Fruit fly (Drosophila melanogaster) whole organism, embryonic: ENCODE measurements around the gene CG10226.

ENCODE experiments used
- Ada2b ChIP-seq: fragments of 200-800 bp; sonication (Bioruptor generic); IDR thresholded peaks from 2 replicates; pipeline ENCODE4 v1.3.6; 2022; ENCODE audit warnings: missing biosample characterization, missing genetic modification characterization
- Asciz ChIP-seq: fragments of 200-800 bp; sonication (Bioruptor generic); optimal IDR thresholded peaks from 2 replicates; lab custom pipeline; 2017; ENCODE audit warnings: missing biosample characterization, mild to moderate bottlenecking, missing genetic modification characterization, missing genetic modification reagents
- B-H1 ChIP-seq: fragments of 200-800 bp; sonication (Bioruptor generic); IDR thresholded peaks from 3 replicates; pipeline ENCODE4 v1.3.6; 2022; ENCODE audit warnings: missing biosample characterization, missing genetic modification characterization
- Bdp1 ChIP-seq: fragments of 200-800 bp; sonication (Bioruptor generic); optimal IDR thresholded peaks from 3 replicates; lab custom pipeline; 2016; ENCODE audit warnings: missing biosample characterization, missing genetic modification characterization
- CG11247 ChIP-seq: fragments of 200-800 bp; sonication (Bioruptor generic); IDR thresholded peaks from 2 replicates; pipeline ENCODE4 v1.3.6; 2022; ENCODE audit warnings: missing biosample characterization, missing genetic modification characterization
- CG13775 ChIP-seq: fragments of 200-800 bp; sonication (Bioruptor generic); optimal IDR thresholded peaks from 3 replicates; lab custom pipeline; 2017; ENCODE audit warnings: missing biosample characterization, mild to moderate bottlenecking, missing genetic modification characterization
- CG13894 ChIP-seq: fragments of 200-800 bp; sonication (Bioruptor generic); optimal IDR thresholded peaks from 3 replicates; lab custom pipeline; 2018; ENCODE audit warnings: missing biosample characterization, mild to moderate bottlenecking, missing genetic modification characterization, moderate library complexity
- CG15514 ChIP-seq: fragments of 200-800 bp; sonication (Bioruptor generic); optimal IDR thresholded peaks from 3 replicates; lab custom pipeline; 2017; ENCODE audit warnings: missing biosample characterization, missing genetic modification characterization, mild to moderate bottlenecking, moderate library complexity, missing genetic modification reagents
- CG2875 ChIP-seq: fragments of 200-800 bp; sonication (Bioruptor generic); optimal IDR thresholded peaks from 2 replicates; lab custom pipeline; 2017; ENCODE audit warnings: missing biosample characterization, mild to moderate bottlenecking, missing genetic modification characterization, missing genetic modification reagents
- CG3065 ChIP-seq: fragments of 200-800 bp; sonication (Bioruptor generic); optimal IDR thresholded peaks from 2 replicates; lab custom pipeline; 2016; ENCODE audit warnings: missing biosample characterization, missing genetic modification characterization
- CG32767 ChIP-seq: fragments of 200-800 bp; sonication (Bioruptor generic); IDR thresholded peaks from 2 replicates; pipeline ENCODE4 v1.3.6; 2022; ENCODE audit warnings: missing biosample characterization, missing genetic modification characterization
- CG4617 ChIP-seq: fragments of 200-800 bp; sonication (Bioruptor generic); optimal IDR thresholded peaks from 3 replicates; lab custom pipeline; 2016; ENCODE audit warnings: missing biosample characterization, missing genetic modification characterization, borderline replicate concordance
- CG6813 ChIP-seq: fragments of 200-800 bp; sonication (Bioruptor generic); optimal IDR thresholded peaks from 2 replicates; lab custom pipeline; 2017; ENCODE audit warnings: missing biosample characterization, missing genetic modification characterization, mild to moderate bottlenecking, moderate library complexity, missing genetic modification reagents
- CG9437 ChIP-seq: fragments of 200-800 bp; sonication (Bioruptor generic); optimal IDR thresholded peaks from 2 replicates; lab custom pipeline; 2018; ENCODE audit warnings: missing biosample characterization, mild to moderate bottlenecking, missing genetic modification characterization
- CG9727 ChIP-seq: fragments of 200-800 bp; sonication (Bioruptor generic); optimal IDR thresholded peaks from 3 replicates; lab custom pipeline; 2017; ENCODE audit warnings: missing biosample characterization, mild to moderate bottlenecking, missing genetic modification characterization
- CkIIα-i1 ChIP-seq: fragments of 200-800 bp; sonication (Bioruptor generic); IDR thresholded peaks from 2 replicates; pipeline ENCODE4 v1.3.6; 2022; ENCODE audit warnings: missing biosample characterization, missing genetic modification characterization
- Dek ChIP-seq: fragments of 200-800 bp; sonication (Bioruptor generic); optimal IDR thresholded peaks from 3 replicates; lab custom pipeline; 2019; ENCODE audit warnings: missing biosample characterization, mild to moderate bottlenecking, missing genetic modification characterization, moderate library complexity
- Dfd ChIP-seq, 2 experiments: fragments of >200 bp; optimal IDR thresholded peaks; 2 replicates each; lab custom pipeline; 2017; ENCODE audit warnings: missing biosample characterization in 2 of 2, missing genetic modification characterization in 2 of 2
- Fer1 ChIP-seq: fragments of 200-800 bp; sonication (Bioruptor generic); optimal IDR thresholded peaks from 2 replicates; lab custom pipeline; 2017; ENCODE audit warnings: missing biosample characterization, mild to moderate bottlenecking, missing genetic modification characterization
- Fer3 ChIP-seq: fragments of 200-800 bp; sonication (Bioruptor generic); optimal IDR thresholded peaks from 2 replicates; lab custom pipeline; 2018; ENCODE audit warnings: missing biosample characterization, mild to moderate bottlenecking, missing genetic modification characterization, moderate library complexity
- GATAe ChIP-seq: fragments of 200-800 bp; sonication (Bioruptor generic); conservative IDR thresholded peaks from 2 replicates; pipeline ENCODE4 v1.3.6; 2022; ENCODE audit warnings: missing biosample characterization, missing genetic modification characterization
- Gug ChIP-seq: fragments of 200-800 bp; sonication (Bioruptor generic); IDR thresholded peaks from 4 replicates; pipeline ENCODE4 v1.3.6; 2022; ENCODE audit warnings: missing biosample characterization, missing genetic modification characterization
- Lhr ChIP-seq: fragments of 200-800 bp; sonication (Bioruptor generic); optimal IDR thresholded peaks from 3 replicates; lab custom pipeline; 2017; ENCODE audit warnings: mild to moderate bottlenecking, missing biosample characterization, missing genetic modification reagents, missing genetic modification characterization
- Lim3 ChIP-seq: fragments of 200-800 bp; sonication (Bioruptor generic); IDR thresholded peaks from 2 replicates; pipeline ENCODE4 v1.3.6; 2022; ENCODE audit warnings: missing biosample characterization, missing genetic modification characterization
- Lpt ChIP-seq: fragments of >200 bp; optimal IDR thresholded peaks from 2 replicates; lab custom pipeline; 2018; ENCODE audit warnings: missing biosample characterization, missing genetic modification characterization
- MESR4 ChIP-seq: fragments of 200-800 bp; sonication (Bioruptor generic); optimal IDR thresholded peaks from 2 replicates; lab custom pipeline; 2018; ENCODE audit warnings: missing biosample characterization, mild to moderate bottlenecking, missing genetic modification characterization, moderate library complexity
- Mes4 ChIP-seq: fragments of 200-800 bp; sonication (Bioruptor generic); optimal IDR thresholded peaks from 2 replicates; lab custom pipeline; 2016; ENCODE audit warnings: missing biosample characterization, missing genetic modification characterization
- Sin3A ChIP-seq: fragments of >200 bp; optimal IDR thresholded peaks from 2 replicates; lab custom pipeline; 2018
- Spps ChIP-seq: fragments of 200-800 bp; sonication (Bioruptor generic); optimal IDR thresholded peaks from 2 replicates; lab custom pipeline; 2018; ENCODE audit warnings: missing biosample characterization, mild to moderate bottlenecking, missing genetic modification characterization
- Sry-δ ChIP-seq: fragments of 200-800 bp; sonication (Bioruptor generic); optimal IDR thresholded peaks from 2 replicates; lab custom pipeline; 2016; ENCODE audit warnings: missing biosample characterization, missing genetic modification characterization
- abd-A ChIP-seq: fragments of 200-800 bp; sonication (Bioruptor generic); optimal IDR thresholded peaks from 3 replicates; lab custom pipeline; 2019; ENCODE audit warnings: missing biosample characterization, mild to moderate bottlenecking, missing genetic modification characterization, moderate library complexity
- aop ChIP-seq: fragments of 200-800 bp; sonication (Bioruptor generic); IDR thresholded peaks from 2 replicates; pipeline ENCODE4 v1.3.6; 2022; ENCODE audit warnings: missing biosample characterization, missing genetic modification characterization
- bbx ChIP-seq: fragments of 200-800 bp; sonication (Bioruptor generic); IDR thresholded peaks from 2 replicates; pipeline ENCODE4 v1.3.6; 2022; ENCODE audit warnings: missing biosample characterization, missing genetic modification characterization; ENCODE audit not compliant: partially characterized antibody
- cg ChIP-seq: fragments of 200-800 bp; sonication (Bioruptor generic); optimal IDR thresholded peaks from 3 replicates; lab custom pipeline; 2019; ENCODE audit warnings: missing biosample characterization, mild to moderate bottlenecking, missing genetic modification characterization, moderate library complexity
- chif ChIP-seq, 2 experiments: fragments of 200-800 bp; sonication (Bioruptor generic); optimal IDR thresholded peaks; 3 replicates each; lab custom pipeline; 2016; ENCODE audit warnings: missing biosample characterization in 2 of 2, missing genetic modification characterization in 2 of 2
- crp ChIP-seq, 2 experiments: fragments of 200-800 bp; sonication (Bioruptor generic); optimal IDR thresholded peaks; 2 replicates in 1 of 2; 3 replicates in 1 of 2; lab custom pipeline; 2017; ENCODE audit warnings: missing biosample characterization in 2 of 2, missing genetic modification characterization in 2 of 2, mild to moderate bottlenecking in 1 of 2, moderate library complexity in 1 of 2
- dimm ChIP-seq: fragments of 200-800 bp; sonication (Bioruptor generic); IDR thresholded peaks from 2 replicates; pipeline ENCODE4 v1.3.6; 2022; ENCODE audit warnings: missing biosample characterization, missing genetic modification characterization
- gcm2 ChIP-seq: fragments of 200-800 bp; sonication (Bioruptor generic); optimal IDR thresholded peaks from 2 replicates; lab custom pipeline; 2016; ENCODE audit warnings: missing biosample characterization, missing genetic modification characterization
- jigr1 ChIP-seq: fragments of 200-800 bp; sonication (Bioruptor generic); IDR thresholded peaks from 3 replicates; pipeline ENCODE4 v1.3.6; 2022; ENCODE audit warnings: missing biosample characterization, missing genetic modification characterization
- lmd ChIP-seq: fragments of 200-800 bp; sonication (Bioruptor generic); IDR thresholded peaks from 2 replicates; pipeline ENCODE4 v1.3.6; 2022; ENCODE audit warnings: missing biosample characterization, missing genetic modification characterization
- p53 ChIP-seq: fragments of 200-800 bp; sonication (Bioruptor generic); optimal IDR thresholded peaks from 2 replicates; lab custom pipeline; 2016; ENCODE audit warnings: missing biosample characterization, missing genetic modification characterization
- pnt ChIP-seq: fragments of 200-800 bp; sonication (Bioruptor generic); optimal IDR thresholded peaks from 3 replicates; lab custom pipeline; 2016; ENCODE audit warnings: missing biosample characterization, missing genetic modification characterization
- psq ChIP-seq: fragments of 200-800 bp; sonication (Bioruptor generic); optimal IDR thresholded peaks from 2 replicates; lab custom pipeline; 2017; ENCODE audit warnings: missing biosample characterization, missing genetic modification characterization
- ro ChIP-seq: fragments of 200-800 bp; sonication (Bioruptor generic); IDR thresholded peaks from 2 replicates; pipeline ENCODE4 v1.3.6; 2022; ENCODE audit warnings: missing biosample characterization, missing genetic modification characterization
- tap ChIP-seq: fragments of 200-800 bp; optimal IDR thresholded peaks from 3 replicates; lab custom pipeline; 2019; ENCODE audit warnings: missing biosample characterization, mild to moderate bottlenecking, missing genetic modification characterization, moderate library complexity
- trh ChIP-seq: fragments of 200-800 bp; sonication (Bioruptor generic); optimal IDR thresholded peaks from 2 replicates; lab custom pipeline; 2016; ENCODE audit warnings: missing biosample characterization, missing genetic modification characterization
- unpg ChIP-seq: fragments of 200-800 bp; sonication (Bioruptor generic); optimal IDR thresholded peaks from 3 replicates; lab custom pipeline; 2018; ENCODE audit warnings: missing biosample characterization, mild to moderate bottlenecking, missing genetic modification characterization, moderate library complexity
- wek ChIP-seq: fragments of 200-800 bp; sonication (Bioruptor generic); optimal IDR thresholded peaks from 3 replicates; lab custom pipeline; 2018; ENCODE audit warnings: missing biosample characterization, mild to moderate bottlenecking, missing genetic modification characterization, moderate library complexity
- zf30C ChIP-seq: fragments of 200-800 bp; sonication (Bioruptor generic); optimal IDR thresholded peaks from 3 replicates; lab custom pipeline; 2018; ENCODE audit warnings: missing biosample characterization, mild to moderate bottlenecking, missing genetic modification characterization

CG10226 gene

dm6 chr3L:6262644-6263404 lies 23.0 kb upstream of the CG10226 start, which contains the start of gene Ldh (continued):
- TF ChIP-seq aop (GFP tag; lab: Robert Waterston, UW) (no peak), CkIIα-i1 (GFP tag; lab: Robert Waterston, UW) (no peak), CG6813 (GFP tag; lab: Kevin White, UChicago) (peak; percentile 95), CG2875 (GFP tag; lab: Kevin White, UChicago) (peak; percentile 95), B-H1 (GFP tag; lab: Robert Waterston, UW) (peak; percentile 86), zf30C (GFP tag; lab: Kevin White, UChicago) (peak; percentile 99), CG13775 (GFP tag; lab: Kevin White, UChicago) (peak; percentile 95), Mes4 (GFP tag; lab: Kevin White, UChicago) (peak; percentile 76), tap (tag; lab: Kevin White, UChicago) (peak; percentile 96), trh (peak; percentile 82), cg (GFP tag; lab: Kevin White, UChicago) (no peak), Spps (peak; percentile 93), CG9437 (GFP tag; lab: Kevin White, UChicago) (peak; percentile 93), Lpt (GFP tag; lab: Kevin White, UChicago) (no peak), abd-A (tag; lab: Kevin White, UChicago) (peak; percentile 68), chif (GFP tag; optimal IDR thresholded peaks at IDR 0.05; lab: Kevin White, UChicago) (peak; percentile 79 to 88), Lhr (GFP tag; lab: Kevin White, UChicago) (peak; percentile 88), dimm (GFP tag; lab: Robert Waterston, UW) (peak; percentile 76), MESR4 (GFP tag; lab: Kevin White, UChicago) (peak; percentile 39), Sin3A (lab: Kevin White, UChicago) (no peak), jigr1 (GFP tag; lab: Robert Waterston, UW) (peak; percentile 58; the same call in 1 of the 3 replicates), Ada2b (GFP tag; lab: Robert Waterston, UW) (peak; percentile 86), pnt (GFP tag; lab: Kevin White, UChicago) (peak; percentile 62), psq (peak; percentile 79), Lim3 (GFP tag; lab: Robert Waterston, UW) (peak; percentile 36; the same call in 1 of the 2 replicates), ro (GFP tag; lab: Robert Waterston, UW) (peak; percentile 80), p53 (peak; percentile 23), lmd (GFP tag; lab: Robert Waterston, UW) (peak; percentile 95), gcm2 (GFP tag; lab: Kevin White, UChicago) (peak; percentile 59), wek (GFP tag; lab: Kevin White, UChicago) (peak; percentile 73), Asciz (GFP tag; lab: Kevin White, UChicago) (peak; percentile 93), Fer1 (peak; percentile 97), CG9727 (GFP tag; lab: Kevin White, UChicago) (peak; percentile 99), Dfd (GFP tag; optimal IDR thresholded peaks at IDR 0.05; lab: Kevin White, UChicago) (no peak), Sry-δ (GFP tag; lab: Kevin White, UChicago) (peak; percentile 38), CG3065 (GFP tag; lab: Kevin White, UChicago) (peak; percentile 89), Bdp1 (GFP tag; lab: Kevin White, UChicago) (peak; percentile 80), GATAe (GFP tag; lab: Robert Waterston, UW) (0 out of 2 replicates have a peak, but pooled peaks have one; percentile 27), CG4617 (GFP tag; lab: Kevin White, UChicago) (peak; percentile 83), Fer3 (tag; lab: Kevin White, UChicago) (peak; percentile 92), CG15514 (peak; percentile 80), unpg (peak; percentile 98), CG11247 (GFP tag; lab: Robert Waterston, UW) (peak; percentile 83), CG13894 (tag; lab: Kevin White, UChicago) (peak; percentile 92), bbx (GFP tag; lab: Robert Waterston, UW) (no peak), CG32767 (GFP tag; lab: Robert Waterston, UW) (peak; percentile 95), crp (GFP tag; optimal IDR thresholded peaks at IDR 0.05; lab: Kevin White, UChicago) (peak; percentile 15 to 85), Dek (peak; percentile 95), Gug (GFP tag; lab: Robert Waterston, UW) (peak; percentile 69)
